Worm (Caenorhabditis elegans): ENCODE data around the gene str-35.

str-35 gene

ce11 chrV:4435411-4435981 lies 39.1 kb upstream of the str-35 start, which contains the start of gene Y47D7A.13:
Y47D7A.13 (minus strand) TSS chrV:4435927.
- TF ChIP-seq irx-1 (tag; optimal IDR thresholded peaks at IDR 0.05) (no peak), unc-98 (GFP tag; IDR thresholded peaks at IDR 0.05) (no peak), ceh-8 (GFP tag; optimal IDR thresholded peaks at IDR 0.05) (peak; percentile 52), F16B12.6 (tag; optimal IDR thresholded peaks at IDR 0.05) (no peak), egl-27 (tag; optimal IDR thresholded peaks at IDR 0.05) (no peak), nhr-76 (tag; optimal IDR thresholded peaks at IDR 0.05) (no peak)

- TF ChIP-seq nhr-11 (tag; optimal IDR thresholded peaks at IDR 0.05) = no peak
- peak; percentile 59 for TF ChIP-seq blmp-1 (tag; optimal IDR thresholded peaks at IDR 0.05)
Measured at ce11 chrV:4437215-4437614, 37.4 kb upstream of the str-35 start.

- TF ChIP-seq efl-3 (GFP tag; optimal IDR thresholded peaks at IDR 0.05) (no peak), nhr-76 (tag; optimal IDR thresholded peaks at IDR 0.05) (no peak), sox-4 (tag; optimal IDR thresholded peaks at IDR 0.05) (no peak), blmp-1 (tag; optimal IDR thresholded peaks at IDR 0.05) (no peak), sup-37 (GFP tag; optimal IDR thresholded peaks at IDR 0.05) (no peak), ztf-4 (tag; optimal IDR thresholded peaks at IDR 0.05) (no peak), lin-15B (tag; optimal IDR thresholded peaks at IDR 0.05) (no peak), lin-35 (GFP tag; optimal IDR thresholded peaks at IDR 0.05) (peak in 1 of 2 experiments; percentile 21), ceh-88 (GFP tag; IDR thresholded peaks at IDR 0.05) (no peak), nhr-28 (tag; optimal IDR thresholded peaks at IDR 0.05) (no peak), zip-4 (GFP tag; optimal IDR thresholded peaks at IDR 0.05) (no peak), nhr-20 (tag; optimal IDR thresholded peaks at IDR 0.05) (peak; percentile 23), swsn-7 (tag; optimal IDR thresholded peaks at IDR 0.05) (no peak), dpl-1 (GFP tag; optimal IDR thresholded peaks at IDR 0.05) (no peak), hlh-17 (GFP tag; optimal IDR thresholded peaks at IDR 0.05; ENCODE audit: borderline replicate concordance) (no peak), C34B4.2 (tag; optimal IDR thresholded peaks at IDR 0.05) (no peak), irx-1 (tag; optimal IDR thresholded peaks at IDR 0.05) (no peak), fkh-8 (tag; optimal IDR thresholded peaks at IDR 0.05) (no peak), efl-1 (optimal IDR thresholded peaks at IDR 0.05) (no peak), efl-1 (GFP tag; optimal IDR thresholded peaks at IDR 0.05 in 1 of 2) (peak in 1 of 2 experiments; percentile 88)
Measured at ce11 chrV:4442749-4443381, 31.8 kb upstream of the str-35 start, which contains the start of gene rft-1. rft-1 (minus strand) TSS chrV:4443223.

ce11 chrV:4447637-4448036 lies 27.0 kb upstream of the str-35 start:
- no peak for TF ChIP-seq nhr-28 (tag; optimal IDR thresholded peaks at IDR 0.05)

- TF ChIP-seq nhr-84 (tag; optimal IDR thresholded peaks at IDR 0.05) = no peak
- TF ChIP-seq dpl-1 (GFP tag; optimal IDR thresholded peaks at IDR 0.05) = peak; percentile 93 to 96 (median 95)
- no peak for TF ChIP-seq alr-1 (tag; optimal IDR thresholded peaks at IDR 0.05; ENCODE audit: borderline replicate concordance)
- no peak for TF ChIP-seq ceh-8 (GFP tag; optimal IDR thresholded peaks at IDR 0.05)
- peak in 1 of 2 experiments; percentile 22 for TF ChIP-seq mdl-1 (tag; optimal IDR thresholded peaks at IDR 0.05)
- peak; percentile 14 for TF ChIP-seq nhr-11 (tag; optimal IDR thresholded peaks at IDR 0.05)
- peak; percentile 29 for TF ChIP-seq vab-15 (tag; optimal IDR thresholded peaks at IDR 0.05)
- TF ChIP-seq isw-1 (GFP tag; IDR thresholded peaks at IDR 0.05) = peak; percentile 45
- peak; percentile 96 to 97 for TF ChIP-seq lin-35 (GFP tag; optimal IDR thresholded peaks at IDR 0.05)
- TF ChIP-seq efl-1 (optimal IDR thresholded peaks at IDR 0.05) = peak; percentile 92 to 96
- peak; percentile 96 to 99 for TF ChIP-seq efl-1 (GFP tag; optimal IDR thresholded peaks at IDR 0.05 in 1 of 2)
- TF ChIP-seq ceh-90 (tag; optimal IDR thresholded peaks at IDR 0.05) = no peak
- peak; percentile 25 for TF ChIP-seq fkh-10 (GFP tag; optimal IDR thresholded peaks at IDR 0.05)
- peak; percentile 58 for TF ChIP-seq nhr-90 (tag; optimal IDR thresholded peaks at IDR 0.05; ENCODE audit: poor library complexity)
- no peak for TF ChIP-seq unc-98 (GFP tag; IDR thresholded peaks at IDR 0.05)
- peak; percentile 53 for TF ChIP-seq rnt-1 (tag; optimal IDR thresholded peaks at IDR 0.05)
- TF ChIP-seq ets-5 (GFP tag; IDR thresholded peaks at IDR 0.05) = no peak
- TF ChIP-seq skn-1 (tag; optimal IDR thresholded peaks at IDR 0.05) = peak; percentile 51
- peak; percentile 50 for TF ChIP-seq tbx-2 (tag; optimal IDR thresholded peaks at IDR 0.05)
- no peak for TF ChIP-seq lin-39 (tag; optimal IDR thresholded peaks at IDR 0.05)
- TF ChIP-seq mab-9 (GFP tag; IDR thresholded peaks at IDR 0.05) = no peak
- TF ChIP-seq snpc-4 (tag; optimal IDR thresholded peaks at IDR 0.05) = peak; percentile 44
- TF ChIP-seq nhr-237 (tag; optimal IDR thresholded peaks at IDR 0.05) = no peak
- TF ChIP-seq dsc-1 (tag; optimal IDR thresholded peaks at IDR 0.05) = peak; percentile 67
- peak; percentile 59 for TF ChIP-seq nhr-20 (tag; optimal IDR thresholded peaks at IDR 0.05)
Measured at ce11 chrV:4450523-4451089, 24.0 kb upstream of the str-35 start, which contains the start of gene rft-2. rft-2 (minus strand) TSS chrV:4450563.
